Fruit fly (Drosophila melanogaster) whole organism, embryonic: ENCODE measurements around the gene CG33096.

Experiments
- Ada2b ChIP-seq: fragments of 200-800 bp; sonication (Bioruptor generic); IDR thresholded peaks from 2 replicates; pipeline ENCODE4 v1.3.6; 2022; ENCODE audit warnings: missing biosample characterization, missing genetic modification characterization
- Bdp1 ChIP-seq: fragments of 200-800 bp; sonication (Bioruptor generic); optimal IDR thresholded peaks from 3 replicates; lab custom pipeline; 2016; ENCODE audit warnings: missing biosample characterization, missing genetic modification characterization
- CG10431 ChIP-seq: fragments of 200-800 bp; sonication (Bioruptor generic); optimal IDR thresholded peaks from 3 replicates; lab custom pipeline; 2018; ENCODE audit warnings: missing biosample characterization, mild to moderate bottlenecking, missing genetic modification characterization
- CG10959 ChIP-seq: fragments of 200-800 bp; sonication (Bioruptor generic); IDR thresholded peaks from 2 replicates; pipeline ENCODE4 v1.3.6; 2022; ENCODE audit warnings: missing biosample characterization, missing genetic modification characterization
- CG11093 ChIP-seq: fragments of 200-800 bp; sonication (Bioruptor generic); IDR thresholded peaks from 3 replicates; pipeline ENCODE4 v1.3.6; 2022; ENCODE audit warnings: missing biosample characterization, missing genetic modification characterization
- CG13123 ChIP-seq: fragments of 200-800 bp; sonication (Bioruptor generic); optimal IDR thresholded peaks from 2 replicates; lab custom pipeline; 2016; ENCODE audit warnings: missing biosample characterization, missing genetic modification characterization
- CG13287 ChIP-seq: fragments of 200-800 bp; sonication (Bioruptor generic); IDR thresholded peaks from 2 replicates; pipeline ENCODE4 v1.3.6; 2022; ENCODE audit warnings: missing biosample characterization, missing genetic modification characterization; ENCODE audit not compliant: partially characterized antibody
- CG15601 ChIP-seq: fragments of 200-800 bp; sonication (Bioruptor generic); optimal IDR thresholded peaks from 3 replicates; lab custom pipeline; 2019; ENCODE audit warnings: missing biosample characterization, mild to moderate bottlenecking, missing genetic modification characterization, moderate library complexity
- CG1602 ChIP-seq: fragments of 200-800 bp; sonication (Bioruptor generic); optimal IDR thresholded peaks from 3 replicates; lab custom pipeline; 2016; ENCODE audit warnings: missing biosample characterization, missing genetic modification characterization
- CG16779 ChIP-seq: fragments of 200-800 bp; sonication (Bioruptor generic); IDR thresholded peaks from 2 replicates; pipeline ENCODE4 v1.3.6; 2022; ENCODE audit warnings: missing biosample characterization, missing genetic modification characterization
- CG16863 ChIP-seq: fragments of 200-800 bp; sonication (Bioruptor generic); optimal IDR thresholded peaks from 3 replicates; lab custom pipeline; 2016; ENCODE audit warnings: missing biosample characterization, missing genetic modification characterization
- CG34224 ChIP-seq: fragments of 200-800 bp; sonication (Bioruptor generic); IDR thresholded peaks from 3 replicates; pipeline ENCODE4 v1.3.6; 2022; ENCODE audit warnings: missing biosample characterization, missing genetic modification characterization; ENCODE audit not compliant: partially characterized antibody
- CG3838 ChIP-seq: fragments of 200-800 bp; sonication (Bioruptor generic); optimal IDR thresholded peaks from 3 replicates; lab custom pipeline; 2016; ENCODE audit warnings: missing biosample characterization, missing genetic modification characterization
- CG4282 ChIP-seq: fragments of 200-800 bp; sonication (Bioruptor generic); optimal IDR thresholded peaks from 2 replicates; lab custom pipeline; 2016; ENCODE audit warnings: missing biosample characterization, missing genetic modification characterization
- CG4360 ChIP-seq: fragments of 200-800 bp; sonication (Bioruptor generic); IDR thresholded peaks from 2 replicates; pipeline ENCODE4 v1.3.6; 2022; ENCODE audit warnings: missing biosample characterization, missing genetic modification characterization
- CG4617 ChIP-seq: fragments of 200-800 bp; sonication (Bioruptor generic); optimal IDR thresholded peaks from 3 replicates; lab custom pipeline; 2016; ENCODE audit warnings: missing biosample characterization, missing genetic modification characterization, borderline replicate concordance
- CG4730 ChIP-seq: fragments of 200-800 bp; sonication (Bioruptor generic); IDR thresholded peaks from 2 replicates; pipeline ENCODE4 v1.3.6; 2022; ENCODE audit warnings: missing biosample characterization, missing genetic modification characterization
- CG7357 ChIP-seq: fragments of 200-800 bp; sonication (Bioruptor generic); IDR thresholded peaks from 3 replicates; pipeline ENCODE4 v1.3.6; 2022; ENCODE audit warnings: missing biosample characterization, missing genetic modification characterization
- CG8281 ChIP-seq: fragments of 200-800 bp; sonication (Bioruptor generic); optimal IDR thresholded peaks from 2 replicates; lab custom pipeline; 2018; ENCODE audit warnings: missing biosample characterization, mild to moderate bottlenecking, missing genetic modification characterization, moderate library complexity
- CHES-1-like ChIP-seq: fragments of 200-800 bp; sonication (Bioruptor generic); optimal IDR thresholded peaks from 2 replicates; lab custom pipeline; 2016; ENCODE audit warnings: missing biosample characterization, missing genetic modification characterization
- CrebB ChIP-seq: fragments of 200-800 bp; sonication (Bioruptor generic); optimal IDR thresholded peaks from 3 replicates; lab custom pipeline; 2018; ENCODE audit warnings: missing biosample characterization, mild to moderate bottlenecking, missing genetic modification characterization
- E2f1 ChIP-seq: fragments of 200-800 bp; sonication (Bioruptor generic); IDR thresholded peaks from 2 replicates; pipeline ENCODE4 v1.3.6; 2022; ENCODE audit warnings: missing biosample characterization, missing genetic modification characterization
- HLH4C ChIP-seq: fragments of 200-800 bp; sonication (Bioruptor generic); IDR thresholded peaks from 3 replicates; pipeline ENCODE4 v1.3.6; 2022; ENCODE audit warnings: missing biosample characterization, missing genetic modification characterization; ENCODE audit not compliant: partially characterized antibody
- MBD-R2 ChIP-seq: fragments of 200-800 bp; sonication (Bioruptor generic); IDR thresholded peaks from 2 replicates; pipeline ENCODE4 v1.3.6; 2022; ENCODE audit warnings: missing biosample characterization, missing genetic modification characterization
- Nf-YB ChIP-seq: fragments of 200-800 bp; sonication (Bioruptor generic); optimal IDR thresholded peaks from 3 replicates; lab custom pipeline; 2019; ENCODE audit warnings: missing biosample characterization, mild to moderate bottlenecking, missing genetic modification characterization, moderate library complexity
- Rx ChIP-seq: fragments of 200-800 bp; sonication (Bioruptor generic); IDR thresholded peaks from 2 replicates; pipeline ENCODE4 v1.3.6; 2022; ENCODE audit warnings: missing biosample characterization, missing genetic modification characterization
- Six4 ChIP-seq: fragments of 200-800 bp; sonication (Bioruptor generic); optimal IDR thresholded peaks from 2 replicates; lab custom pipeline; 2016; ENCODE audit warnings: missing biosample characterization, missing genetic modification characterization
- amos ChIP-seq: fragments of 200-800 bp; sonication (Bioruptor generic); IDR thresholded peaks from 2 replicates; pipeline ENCODE4 v1.3.6; 2022; ENCODE audit warnings: missing biosample characterization, missing genetic modification characterization; ENCODE audit not compliant: partially characterized antibody
- ap ChIP-seq: fragments of 200-800 bp; sonication (Bioruptor generic); IDR thresholded peaks from 2 replicates; pipeline ENCODE4 v1.3.6; 2022; ENCODE audit warnings: missing biosample characterization, missing genetic modification characterization
- corto ChIP-seq: fragments of 200-800 bp; sonication (Bioruptor generic); optimal IDR thresholded peaks from 2 replicates; lab custom pipeline; 2016; ENCODE audit warnings: missing biosample characterization, mild to moderate bottlenecking, missing genetic modification characterization, moderate library complexity
- dm ChIP-seq: fragments of 200-800 bp; sonication (Bioruptor generic); optimal IDR thresholded peaks from 3 replicates; lab custom pipeline; 2016; ENCODE audit warnings: missing biosample characterization, missing genetic modification characterization
- gfzf ChIP-seq: fragments of 200-800 bp; sonication (Bioruptor generic); optimal IDR thresholded peaks from 2 replicates; lab custom pipeline; 2016; ENCODE audit warnings: missing biosample characterization, mild to moderate bottlenecking, missing genetic modification characterization, moderate library complexity
- gro ChIP-seq: fragments of 200-800 bp; sonication (Bioruptor generic); optimal IDR thresholded peaks from 2 replicates; lab custom pipeline; 2016; ENCODE audit warnings: missing biosample characterization, missing genetic modification characterization
- gsb-n ChIP-seq: fragments of 200-800 bp; sonication (Bioruptor generic); optimal IDR thresholded peaks from 3 replicates; lab custom pipeline; 2018; ENCODE audit warnings: missing biosample characterization, mild to moderate bottlenecking, missing genetic modification characterization
- hkb ChIP-seq, 2 experiments: fragments of 200-800 bp in 1 of 2; fragments of >200 bp in 1 of 2; sonication (Bioruptor generic) in 1 of 2; IDR thresholded peaks in 1 of 2; optimal IDR thresholded peaks in 1 of 2; 2 replicates each; pipeline versions ENCODE4 v1.3.6 to Lab custom; 2017 to 2022; ENCODE audit warnings: missing biosample characterization in 1 of 2, missing genetic modification characterization in 1 of 2
- lilli ChIP-seq: fragments of 200-800 bp; sonication (Bioruptor generic); optimal IDR thresholded peaks from 3 replicates; lab custom pipeline; 2016; ENCODE audit warnings: missing biosample characterization, missing genetic modification characterization
- lov ChIP-seq, 2 experiments: fragments of 200-800 bp in 1 of 2; fragments of >200 bp in 1 of 2; sonication (Bioruptor generic) in 1 of 2; IDR thresholded peaks in 1 of 2; optimal IDR thresholded peaks in 1 of 2; 2 replicates in 1 of 2; 3 replicates in 1 of 2; pipeline versions ENCODE4 v1.3.6 to Lab custom; 2017 to 2022; ENCODE audit warnings: missing biosample characterization in 1 of 2, missing genetic modification characterization in 1 of 2
- nerfin-2 ChIP-seq: fragments of 200-800 bp; sonication (Bioruptor generic); IDR thresholded peaks from 2 replicates; pipeline ENCODE4 v1.3.6; 2022; ENCODE audit warnings: missing biosample characterization, missing genetic modification characterization; ENCODE audit not compliant: partially characterized antibody
- nmo ChIP-seq: fragments of 200-800 bp; sonication (Bioruptor generic); optimal IDR thresholded peaks from 2 replicates; lab custom pipeline; 2018; ENCODE audit warnings: missing biosample characterization, mild to moderate bottlenecking, missing genetic modification characterization, moderate library complexity
- pnt ChIP-seq: fragments of 200-800 bp; sonication (Bioruptor generic); optimal IDR thresholded peaks from 3 replicates; lab custom pipeline; 2016; ENCODE audit warnings: missing biosample characterization, missing genetic modification characterization
- pum ChIP-seq: fragments of 200-800 bp; sonication (Bioruptor generic); optimal IDR thresholded peaks from 2 replicates; lab custom pipeline; 2016; ENCODE audit warnings: missing biosample characterization, missing genetic modification characterization
- ranshi ChIP-seq: fragments of 200-800 bp; sonication (Bioruptor generic); IDR thresholded peaks from 2 replicates; pipeline ENCODE4 v1.3.6; 2022; ENCODE audit warnings: missing biosample characterization, missing genetic modification characterization
- salm ChIP-seq: fragments of 200-800 bp; sonication (Bioruptor generic); optimal IDR thresholded peaks from 2 replicates; lab custom pipeline; 2018; ENCODE audit warnings: missing biosample characterization, mild to moderate bottlenecking, missing genetic modification characterization
- tin ChIP-seq: fragments of 200-800 bp; sonication (Bioruptor generic); optimal IDR thresholded peaks from 3 replicates; lab custom pipeline; 2016; ENCODE audit warnings: missing biosample characterization, missing genetic modification characterization
- tna ChIP-seq: fragments of 200-800 bp; sonication (Bioruptor generic); IDR thresholded peaks from 2 replicates; pipeline ENCODE4 v1.3.6; 2022; ENCODE audit warnings: missing biosample characterization, missing genetic modification characterization; ENCODE audit not compliant: partially characterized antibody
- unc-4 ChIP-seq: fragments of 200-800 bp; sonication (Bioruptor generic); IDR thresholded peaks from 2 replicates; pipeline ENCODE4 v1.3.6; 2022; ENCODE audit warnings: missing biosample characterization, missing genetic modification characterization; ENCODE audit not compliant: partially characterized antibody
- vfl ChIP-seq: fragments of 200-800 bp; sonication (Bioruptor generic); optimal IDR thresholded peaks from 2 replicates; lab custom pipeline; 2016; ENCODE audit warnings: missing biosample characterization, missing genetic modification characterization
- vnd ChIP-seq: fragments of 200-800 bp; sonication (Bioruptor generic); IDR thresholded peaks from 3 replicates; pipeline ENCODE4 v1.3.6; 2022; ENCODE audit warnings: missing biosample characterization, missing genetic modification characterization; ENCODE audit not compliant: partially characterized antibody
- zfh1 ChIP-seq: fragments of 200-800 bp; sonication (Bioruptor generic); IDR thresholded peaks from 3 replicates; pipeline ENCODE4 v1.3.6; 2022; ENCODE audit warnings: missing biosample characterization, missing genetic modification characterization

CG33096 gene

DNA sequence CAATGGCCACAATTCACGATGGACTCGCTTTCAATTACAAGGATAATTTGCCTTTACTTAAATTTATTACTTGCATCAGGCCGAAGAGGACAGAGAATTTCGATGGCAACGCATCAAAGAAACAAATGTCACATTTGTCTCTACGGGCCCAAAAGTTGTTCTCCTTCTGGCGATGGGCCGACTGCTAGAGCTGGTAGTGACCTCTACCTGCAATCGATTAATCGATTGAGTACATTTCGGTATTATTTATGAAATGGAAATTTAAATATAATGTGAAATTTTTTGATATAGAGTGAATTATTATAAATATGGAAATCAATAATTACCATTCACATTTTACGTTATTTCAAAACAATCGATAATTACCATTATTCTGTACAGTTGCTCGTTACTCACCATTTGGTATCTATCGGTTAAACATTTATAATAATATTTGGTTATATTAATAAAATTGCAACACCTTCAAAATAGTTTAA is 25.3 kb downstream of the CG33096 start, which contains the start of the genes CG31510 and TTLL5:
Gene CG31510 (minus strand): TSS at position 185 of the 476 bp plus-strand sequence.
Gene TTLL5 (minus strand): TSS at position 185 of the 476 bp plus-strand sequence.
- no peak for TF ChIP-seq pum
- TF ChIP-seq dm (GFP tag; lab: Kevin White, UChicago) = peak; percentile 27
- TF ChIP-seq MBD-R2 (GFP tag; lab: Robert Waterston, UW) = peak; percentile 71
- TF ChIP-seq nerfin-2 (GFP tag; lab: Robert Waterston, UW) = peak; percentile 26; the same call in 1 of the 2 replicates
- peak; percentile 9 for TF ChIP-seq CrebB (tag; lab: Kevin White, UChicago)
- no peak for TF ChIP-seq CG4282 (GFP tag; lab: Kevin White, UChicago)
- TF ChIP-seq hkb (optimal IDR thresholded peaks at IDR 0.05; lab: Kevin White, UChicago) = no peak
- TF ChIP-seq hkb (GFP tag; IDR thresholded peaks at IDR 0.05; lab: Robert Waterston, UW) = no peak
- TF ChIP-seq ap (GFP tag; lab: Robert Waterston, UW) = no peak
- no peak for TF ChIP-seq CG15601 (tag; lab: Kevin White, UChicago)
- TF ChIP-seq Six4 = no peak
- TF ChIP-seq Bdp1 (GFP tag; lab: Kevin White, UChicago) = no peak
- TF ChIP-seq CG4730 (GFP tag; lab: Robert Waterston, UW) = no peak
- no peak for TF ChIP-seq CG4360 (GFP tag; lab: Robert Waterston, UW)
- no peak for TF ChIP-seq nmo
- no peak for TF ChIP-seq CG3838 (GFP tag; lab: Kevin White, UChicago)
- TF ChIP-seq ranshi (GFP tag; lab: Robert Waterston, UW) = no peak
- peak; percentile 15 for TF ChIP-seq lilli (GFP tag; lab: Kevin White, UChicago)
- TF ChIP-seq CG13123 (GFP tag; lab: Kevin White, UChicago) = no peak
- TF ChIP-seq CG34224 = peak; percentile 15; the same call in 2 of the 3 replicates
- no peak for TF ChIP-seq CG16779 (GFP tag; lab: Robert Waterston, UW)
- peak; percentile 57; the same call in 1 of the 2 replicates for TF ChIP-seq unc-4 (GFP tag; lab: Robert Waterston, UW)
- TF ChIP-seq tin (GFP tag; lab: Kevin White, UChicago) = no peak
- peak; percentile 49 for TF ChIP-seq CG4617 (GFP tag; lab: Kevin White, UChicago)
- no peak for TF ChIP-seq vfl (GFP tag; lab: Kevin White, UChicago)
- no peak for TF ChIP-seq gsb-n (tag; lab: Kevin White, UChicago)
- no peak for TF ChIP-seq CG11093 (GFP tag; lab: Robert Waterston, UW)
- TF ChIP-seq CG16863 = no peak
- TF ChIP-seq CG8281 (tag; lab: Kevin White, UChicago) = no peak
- peak; percentile 68 for TF ChIP-seq HLH4C
- TF ChIP-seq CHES-1-like (GFP tag; lab: Kevin White, UChicago) = peak; percentile 13
- no peak for TF ChIP-seq corto (GFP tag; lab: Kevin White, UChicago)
- no peak for TF ChIP-seq Ada2b
- TF ChIP-seq Rx (GFP tag; lab: Robert Waterston, UW) = no peak
- TF ChIP-seq vnd (GFP tag; lab: Robert Waterston, UW) = no peak
- no peak for TF ChIP-seq lov (optimal IDR thresholded peaks at IDR 0.05; lab: Kevin White, UChicago)
- 0 out of 3 replicates have a peak, but pooled peaks have one; percentile 67 for TF ChIP-seq lov (GFP tag; IDR thresholded peaks at IDR 0.05; lab: Robert Waterston, UW)
- TF ChIP-seq E2f1 (GFP tag; lab: Robert Waterston, UW) = no peak
- no peak for TF ChIP-seq Nf-YB (GFP tag; lab: Kevin White, UChicago)
- TF ChIP-seq CG1602 (GFP tag; lab: Kevin White, UChicago) = no peak
- TF ChIP-seq pnt (GFP tag; lab: Kevin White, UChicago) = no peak
- TF ChIP-seq gfzf (GFP tag; lab: Kevin White, UChicago) = no peak
- peak; percentile 30 for TF ChIP-seq gro (GFP tag; lab: Kevin White, UChicago)
- peak; percentile 15; the same call in 1 of the 2 replicates for TF ChIP-seq tna (GFP tag; lab: Robert Waterston, UW)
- peak; percentile 71 for TF ChIP-seq amos
- TF ChIP-seq CG10959 (GFP tag; lab: Robert Waterston, UW) = no peak
- TF ChIP-seq CG10431 = no peak
- TF ChIP-seq salm = no peak
- TF ChIP-seq zfh1 (GFP tag; lab: Robert Waterston, UW) = peak; percentile 49; the same call in 1 of the 3 replicates
- TF ChIP-seq CG7357 = no peak
- TF ChIP-seq CG13287 (GFP tag; lab: Robert Waterston, UW) = peak; percentile 75; the same call in 1 of the 2 replicates
